Fruit fly (Drosophila melanogaster): ENCODE data around the gene D1.

DNA sequence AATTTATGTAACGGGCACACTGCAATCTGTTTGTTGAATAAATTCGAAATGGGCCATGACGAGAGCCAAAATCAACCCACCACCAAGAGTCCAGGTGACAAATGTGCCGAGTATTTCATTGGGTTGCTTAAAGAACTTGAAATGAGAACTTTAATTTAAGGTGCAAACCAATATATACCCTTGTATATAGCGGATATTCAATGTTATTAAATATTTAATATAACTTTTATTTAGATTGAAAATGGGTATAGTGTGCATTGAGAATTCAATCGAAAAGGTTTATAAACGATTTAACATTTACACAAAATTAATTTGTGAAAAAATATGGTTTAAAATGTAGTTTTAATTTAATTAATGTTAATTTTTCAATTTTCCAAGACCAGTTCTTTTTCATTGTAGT lies 5.9 kb upstream of the D1 start, which contains the start of gene CG8420:
- TF ChIP-seq h (GFP tag; optimal IDR thresholded peaks at IDR 0.05) (no peak), Jra (GFP tag; optimal IDR thresholded peaks at IDR 0.05) (no peak), Abd-B (GFP tag; optimal IDR thresholded peaks at IDR 0.05) (no peak), pan (optimal IDR thresholded peaks at IDR 0.05) (no peak), br (GFP tag; optimal IDR thresholded peaks at IDR 0.05) (no peak), Rel (GFP tag; optimal IDR thresholded peaks at IDR 0.05) (no peak), Rel (tag; optimal IDR thresholded peaks at IDR 0.05) (no peak), psq (GFP tag; optimal IDR thresholded peaks at IDR 0.05) (no peak)
